Fruit fly (Drosophila melanogaster) whole organism, embryonic: ENCODE data around the gene CG44158.
A peak's percentile ranks its signal among the peaks of the same experiment; 100 is the strongest.

Experiments
- B-H1 ChIP-seq: fragments of 200-800 bp; sonication (Bioruptor generic); IDR thresholded peaks from 3 replicates; pipeline ENCODE4 v1.3.6; 2022; ENCODE audit warnings: missing biosample characterization, missing genetic modification characterization
- Bdp1 ChIP-seq: fragments of 200-800 bp; sonication (Bioruptor generic); optimal IDR thresholded peaks from 3 replicates; lab custom pipeline; 2016; ENCODE audit warnings: missing biosample characterization, missing genetic modification characterization
- Bgb ChIP-seq: fragments of 200-800 bp; sonication (Bioruptor generic); IDR thresholded peaks from 2 replicates; pipeline ENCODE4 v1.3.6; 2022; ENCODE audit warnings: missing biosample characterization, missing genetic modification characterization; ENCODE audit not compliant: partially characterized antibody
- C15 ChIP-seq: fragments of 200-800 bp; sonication (Bioruptor generic); IDR thresholded peaks from 3 replicates; pipeline ENCODE4 v1.3.6; 2022; ENCODE audit warnings: missing biosample characterization, missing genetic modification characterization
- CG1024 ChIP-seq: fragments of 200-800 bp; sonication (Bioruptor generic); IDR thresholded peaks from 2 replicates; pipeline ENCODE4 v1.3.6; 2022; ENCODE audit warnings: missing biosample characterization, missing genetic modification characterization
- CG10321 ChIP-seq: fragments of 200-800 bp; sonication (Bioruptor generic); IDR thresholded peaks from 2 replicates; pipeline ENCODE4 v1.3.6; 2022; ENCODE audit warnings: missing biosample characterization, missing genetic modification characterization
- CG10366 ChIP-seq: fragments of 200-800 bp; sonication (Bioruptor generic); IDR thresholded peaks from 2 replicates; pipeline ENCODE4 v1.3.6; 2022; ENCODE audit warnings: missing biosample characterization, missing genetic modification characterization
- CG10462 ChIP-seq: fragments of 200-800 bp; sonication (Bioruptor generic); optimal IDR thresholded peaks from 2 replicates; lab custom pipeline; 2016; ENCODE audit warnings: missing biosample characterization, missing genetic modification characterization
- CG11398 ChIP-seq: fragments of 200-800 bp; sonication (Bioruptor generic); optimal IDR thresholded peaks from 2 replicates; lab custom pipeline; 2016; ENCODE audit warnings: missing biosample characterization, missing genetic modification characterization
- CG12236 ChIP-seq: fragments of 200-800 bp; sonication (Bioruptor generic); optimal IDR thresholded peaks from 2 replicates; lab custom pipeline; 2016; ENCODE audit warnings: missing biosample characterization, missing genetic modification characterization
- CG12769 ChIP-seq: fragments of 200-800 bp; sonication (Bioruptor generic); optimal IDR thresholded peaks from 2 replicates; lab custom pipeline; 2019; ENCODE audit warnings: missing biosample characterization, mild to moderate bottlenecking, missing genetic modification characterization, moderate library complexity
- CG13123 ChIP-seq: fragments of 200-800 bp; sonication (Bioruptor generic); optimal IDR thresholded peaks from 2 replicates; lab custom pipeline; 2016; ENCODE audit warnings: missing biosample characterization, missing genetic modification characterization
- CG13775 ChIP-seq: fragments of 200-800 bp; sonication (Bioruptor generic); optimal IDR thresholded peaks from 3 replicates; lab custom pipeline; 2017; ENCODE audit warnings: missing biosample characterization, mild to moderate bottlenecking, missing genetic modification characterization
- CG14441 ChIP-seq: fragments of 200-800 bp; sonication (Bioruptor generic); IDR thresholded peaks from 2 replicates; pipeline ENCODE4 v1.3.6; 2022; ENCODE audit warnings: missing biosample characterization, missing genetic modification characterization
- CG2129 ChIP-seq: fragments of 200-800 bp; sonication (Bioruptor generic); IDR thresholded peaks from 2 replicates; pipeline ENCODE4 v1.3.6; 2022; ENCODE audit warnings: missing biosample characterization, missing genetic modification characterization; ENCODE audit not compliant: partially characterized antibody
- CG31365 ChIP-seq: fragments of 200-800 bp; sonication (Bioruptor generic); optimal IDR thresholded peaks from 2 replicates; lab custom pipeline; 2018; ENCODE audit warnings: missing biosample characterization, mild to moderate bottlenecking, missing genetic modification characterization
- CG3847 ChIP-seq: fragments of 200-800 bp; sonication (Bioruptor generic); IDR thresholded peaks from 2 replicates; pipeline ENCODE4 v1.3.6; 2022; ENCODE audit warnings: missing biosample characterization, missing genetic modification characterization
- CG6654 ChIP-seq: fragments of 200-800 bp; sonication (Bioruptor generic); optimal IDR thresholded peaks from 2 replicates; lab custom pipeline; 2017; ENCODE audit warnings: missing biosample characterization, mild to moderate bottlenecking, missing genetic modification characterization
- CG8290 ChIP-seq, 3 experiments: fragments of 200-800 bp; sonication (Bioruptor generic); optimal IDR thresholded peaks; 2 replicates each; lab custom pipeline; 2016 to 2019; ENCODE audit warnings: missing biosample characterization in 3 of 3, missing genetic modification characterization in 3 of 3, mild to moderate bottlenecking in 2 of 3, moderate library complexity in 1 of 3
- CG9797 ChIP-seq: fragments of 200-800 bp; sonication (Bioruptor generic); optimal IDR thresholded peaks from 3 replicates; lab custom pipeline; 2018; ENCODE audit warnings: missing biosample characterization, mild to moderate bottlenecking, missing genetic modification characterization
- Camta ChIP-seq: fragments of 200-800 bp; sonication (Bioruptor generic); optimal IDR thresholded peaks from 2 replicates; lab custom pipeline; 2016; ENCODE audit warnings: missing biosample characterization, missing genetic modification characterization
- CoRest ChIP-seq: fragments of 200-800 bp; sonication (Bioruptor generic); optimal IDR thresholded peaks from 3 replicates; lab custom pipeline; 2018; ENCODE audit warnings: missing biosample characterization, mild to moderate bottlenecking, missing genetic modification characterization, moderate library complexity
- CrebB ChIP-seq: fragments of 200-800 bp; sonication (Bioruptor generic); optimal IDR thresholded peaks from 3 replicates; lab custom pipeline; 2018; ENCODE audit warnings: missing biosample characterization, mild to moderate bottlenecking, missing genetic modification characterization
- Dbx ChIP-seq: fragments of 200-800 bp; sonication (Bioruptor generic); IDR thresholded peaks from 3 replicates; pipeline ENCODE4 v1.3.6; 2022; ENCODE audit warnings: missing biosample characterization, missing genetic modification characterization
- Dip2 ChIP-seq: fragments of 200-800 bp; sonication (Bioruptor generic); IDR thresholded peaks from 2 replicates; pipeline ENCODE4 v1.3.6; 2022; ENCODE audit warnings: missing biosample characterization, missing genetic modification characterization
- Ets65A ChIP-seq: fragments of 200-800 bp; sonication (Bioruptor generic); peaks from one replicate; lab custom pipeline; 2016; ENCODE audit warnings: missing biosample characterization, missing genetic modification characterization
- Jarid2 ChIP-seq: fragments of 200-800 bp; sonication (Bioruptor generic); optimal IDR thresholded peaks from 3 replicates; lab custom pipeline; 2017; ENCODE audit warnings: mild to moderate bottlenecking, missing biosample characterization, missing genetic modification reagents, missing genetic modification characterization
- MTF-1 ChIP-seq: fragments of 200-800 bp; sonication (Bioruptor generic); optimal IDR thresholded peaks from 2 replicates; lab custom pipeline; 2018; ENCODE audit warnings: missing biosample characterization, mild to moderate bottlenecking, missing genetic modification characterization, borderline replicate concordance
- Med ChIP-seq: fragments of 200-800 bp; sonication (Bioruptor generic); peaks from one replicate; lab custom pipeline; 2016; ENCODE audit warnings: missing biosample characterization, missing genetic modification characterization, mild to moderate bottlenecking, inconsistent platforms, moderate library complexity
- Mes4 ChIP-seq: fragments of 200-800 bp; sonication (Bioruptor generic); optimal IDR thresholded peaks from 2 replicates; lab custom pipeline; 2016; ENCODE audit warnings: missing biosample characterization, missing genetic modification characterization
- Oli ChIP-seq: fragments of 200-800 bp; sonication (Bioruptor generic); optimal IDR thresholded peaks from 2 replicates; lab custom pipeline; 2018; ENCODE audit warnings: missing biosample characterization, mild to moderate bottlenecking, missing genetic modification characterization, moderate library complexity
- Six4 ChIP-seq: fragments of 200-800 bp; sonication (Bioruptor generic); optimal IDR thresholded peaks from 2 replicates; lab custom pipeline; 2016; ENCODE audit warnings: missing biosample characterization, missing genetic modification characterization
- Spps ChIP-seq: fragments of 200-800 bp; sonication (Bioruptor generic); optimal IDR thresholded peaks from 2 replicates; lab custom pipeline; 2018; ENCODE audit warnings: missing biosample characterization, mild to moderate bottlenecking, missing genetic modification characterization
- aop ChIP-seq: fragments of 200-800 bp; sonication (Bioruptor generic); IDR thresholded peaks from 2 replicates; pipeline ENCODE4 v1.3.6; 2022; ENCODE audit warnings: missing biosample characterization, missing genetic modification characterization
- ash1 ChIP-seq: fragments of 200-800 bp; sonication (Bioruptor generic); optimal IDR thresholded peaks from 2 replicates; lab custom pipeline; 2018; ENCODE audit warnings: missing biosample characterization, mild to moderate bottlenecking, missing genetic modification characterization
- cg ChIP-seq: fragments of 200-800 bp; sonication (Bioruptor generic); optimal IDR thresholded peaks from 3 replicates; lab custom pipeline; 2019; ENCODE audit warnings: missing biosample characterization, mild to moderate bottlenecking, missing genetic modification characterization, moderate library complexity
- crol ChIP-seq: fragments of 200-800 bp; sonication (Bioruptor generic); IDR thresholded peaks from 2 replicates; pipeline ENCODE4 v1.3.6; 2022; ENCODE audit warnings: missing biosample characterization, missing genetic modification characterization
- dm ChIP-seq: fragments of 200-800 bp; sonication (Bioruptor generic); optimal IDR thresholded peaks from 3 replicates; lab custom pipeline; 2016; ENCODE audit warnings: missing biosample characterization, missing genetic modification characterization
- ems ChIP-seq: fragments of 200-800 bp; sonication (Bioruptor generic); optimal IDR thresholded peaks from 3 replicates; lab custom pipeline; 2016; ENCODE audit warnings: missing biosample characterization, missing genetic modification characterization
- gro ChIP-seq: fragments of 200-800 bp; sonication (Bioruptor generic); optimal IDR thresholded peaks from 2 replicates; lab custom pipeline; 2016; ENCODE audit warnings: missing biosample characterization, missing genetic modification characterization
- kay ChIP-seq: fragments of 200-800 bp; sonication (Bioruptor generic); optimal IDR thresholded peaks from 2 replicates; lab custom pipeline; 2016; ENCODE audit warnings: missing biosample characterization, missing genetic modification characterization
- ken ChIP-seq: fragments of 200-800 bp; sonication (Bioruptor generic); IDR thresholded peaks from 3 replicates; pipeline ENCODE4 v1.3.6; 2022; ENCODE audit warnings: missing biosample characterization, missing genetic modification characterization
- lilli ChIP-seq: fragments of 200-800 bp; sonication (Bioruptor generic); optimal IDR thresholded peaks from 3 replicates; lab custom pipeline; 2016; ENCODE audit warnings: missing biosample characterization, missing genetic modification characterization
- lov ChIP-seq, 2 experiments: fragments of 200-800 bp in 1 of 2; fragments of >200 bp in 1 of 2; sonication (Bioruptor generic) in 1 of 2; IDR thresholded peaks in 1 of 2; optimal IDR thresholded peaks in 1 of 2; 2 replicates in 1 of 2; 3 replicates in 1 of 2; pipeline versions ENCODE4 v1.3.6 to Lab custom; 2017 to 2022; ENCODE audit warnings: missing biosample characterization in 1 of 2, missing genetic modification characterization in 1 of 2
- luna ChIP-seq: fragments of 200-800 bp; sonication (Bioruptor generic); optimal IDR thresholded peaks from 2 replicates; lab custom pipeline; 2016; ENCODE audit warnings: missing biosample characterization, missing genetic modification characterization
- maf-S ChIP-seq: fragments of 200-800 bp; sonication (Bioruptor generic); optimal IDR thresholded peaks from 2 replicates; lab custom pipeline; 2016; ENCODE audit warnings: missing biosample characterization, missing genetic modification characterization
- mirr ChIP-seq: fragments of 200-800 bp; sonication (Bioruptor generic); optimal IDR thresholded peaks from 3 replicates; lab custom pipeline; 2018; ENCODE audit warnings: missing biosample characterization, mild to moderate bottlenecking, missing genetic modification characterization
- rib ChIP-seq: fragments of 200-800 bp; sonication (Bioruptor generic); IDR thresholded peaks from 2 replicates; pipeline ENCODE4 v1.3.6; 2022; ENCODE audit warnings: missing biosample characterization, missing genetic modification characterization
- slbo ChIP-seq: fragments of 200-800 bp; sonication (Bioruptor generic); IDR thresholded peaks from 2 replicates; pipeline ENCODE4 v1.3.6; 2022; ENCODE audit warnings: missing biosample characterization, missing genetic modification characterization
- so ChIP-seq: fragments of 200-800 bp; sonication (Bioruptor generic); IDR thresholded peaks from 3 replicates; pipeline ENCODE4 v1.3.6; 2022; ENCODE audit warnings: missing biosample characterization, missing genetic modification characterization
- sqz ChIP-seq: fragments of 200-800 bp; sonication (Bioruptor generic); optimal IDR thresholded peaks from 3 replicates; lab custom pipeline; 2018; ENCODE audit warnings: missing biosample characterization, mild to moderate bottlenecking, missing genetic modification characterization

The CG44158 gene

dm6 chr3R:18185385-18185784, 23.2 kb upstream of the CG44158 start, which contains the start of the genes Arp5 and CG7208 (continued):
- TF ChIP-seq Mes4 (GFP tag; lab: Kevin White, UChicago) (peak; percentile 11), Six4 (GFP tag; lab: Kevin White, UChicago) (peak; percentile 40), CG2129 (no peak), CG1024 (GFP tag; lab: Robert Waterston, UW) (no peak), CG31365 (tag; lab: Kevin White, UChicago) (no peak), MTF-1 (no peak), lov (optimal IDR thresholded peaks at IDR 0.05; lab: Kevin White, UChicago) (no peak), lov (GFP tag; IDR thresholded peaks at IDR 0.05; lab: Robert Waterston, UW) (no peak), luna (peak; percentile 51), CG13775 (GFP tag; lab: Kevin White, UChicago) (peak; percentile 78), B-H1 (GFP tag; lab: Robert Waterston, UW) (peak; percentile 29; the same call in 1 of the 3 replicates), so (GFP tag; lab: Robert Waterston, UW) (no peak), Bgb (no peak), CG6654 (GFP tag; lab: Kevin White, UChicago) (no peak), CrebB (tag; lab: Kevin White, UChicago) (peak; percentile 9), dm (peak; percentile 5), Spps (tag; lab: Kevin White, UChicago) (peak; percentile 29), CG10462 (GFP tag; lab: Kevin White, UChicago) (peak; percentile 44), maf-S (GFP tag; lab: Kevin White, UChicago) (peak; percentile 53), Camta (GFP tag; lab: Kevin White, UChicago) (peak; percentile 70), Bdp1 (peak; percentile 38), CoRest (peak; percentile 86), slbo (GFP tag; lab: Robert Waterston, UW) (peak; percentile 85), kay (GFP tag; lab: Kevin White, UChicago) (peak; percentile 43), CG9797 (GFP tag; lab: Kevin White, UChicago) (no peak), ems (peak; percentile 73), CG13123 (GFP tag; lab: Kevin White, UChicago) (peak; percentile 69), CG12236 (GFP tag; lab: Kevin White, UChicago) (no peak), Dip2 (GFP tag; lab: Robert Waterston, UW) (no peak), Dbx (GFP tag; lab: Robert Waterston, UW) (peak; percentile 82), CG3847 (GFP tag; lab: Robert Waterston, UW) (peak; percentile 81), CG10321 (GFP tag; lab: Robert Waterston, UW) (no peak), ash1 (GFP tag; lab: Kevin White, UChicago) (no peak), Oli (tag; lab: Kevin White, UChicago) (no peak), CG11398 (GFP tag; lab: Kevin White, UChicago) (no peak), crol (GFP tag; lab: Robert Waterston, UW) (no peak), aop (GFP tag; lab: Robert Waterston, UW) (no peak), cg (GFP tag; lab: Kevin White, UChicago) (no peak), mirr (GFP tag; lab: Kevin White, UChicago) (no peak), Ets65A (peak; percentile 90), CG14441 (peak; percentile 45; the same call in 1 of the 2 replicates), CG8290 (GFP tag; optimal IDR thresholded peaks at IDR 0.05; lab: Kevin White, UChicago) (peak; percentile 66), CG8290 (tag; optimal IDR thresholded peaks at IDR 0.05; lab: Kevin White, UChicago) (peak in 1 of 2 experiments; percentile 34), ken (peak; percentile 63; the same call in 1 of the 3 replicates), Med (GFP tag; lab: Kevin White, UChicago) (peak; percentile 88), sqz (GFP tag; lab: Kevin White, UChicago) (no peak), C15 (no peak), CG10366 (peak; percentile 48), lilli (peak; percentile 86), CG12769 (tag; lab: Kevin White, UChicago) (no peak), Jarid2 (GFP tag; lab: Kevin White, UChicago) (no peak), gro (GFP tag; lab: Kevin White, UChicago) (peak; percentile 47), rib (GFP tag; lab: Robert Waterston, UW) (no peak)
